Fruit fly (Drosophila melanogaster) whole organism, embryonic: ENCODE results near the gene aln.

ENCODE experiments used
- CG12942 ChIP-seq: fragments of 200-800 bp; sonication (Bioruptor generic); optimal IDR thresholded peaks from 3 replicates; lab custom pipeline; 2016; ENCODE audit warnings: missing biosample characterization, missing genetic modification characterization
- CG14014 ChIP-seq: fragments of 200-800 bp; sonication (Bioruptor generic); IDR thresholded peaks from 2 replicates; pipeline ENCODE4 v1.3.6; 2022; ENCODE audit warnings: missing biosample characterization, missing genetic modification characterization
- CG4617 ChIP-seq: fragments of 200-800 bp; sonication (Bioruptor generic); optimal IDR thresholded peaks from 3 replicates; lab custom pipeline; 2016; ENCODE audit warnings: missing biosample characterization, missing genetic modification characterization, borderline replicate concordance
- CTCF ChIP-seq: fragments of 200-800 bp; sonication (Bioruptor generic); optimal IDR thresholded peaks from 2 replicates; lab custom pipeline; 2017; ENCODE audit warnings: missing biosample characterization, mild to moderate bottlenecking, missing genetic modification characterization, moderate library complexity

DNA sequence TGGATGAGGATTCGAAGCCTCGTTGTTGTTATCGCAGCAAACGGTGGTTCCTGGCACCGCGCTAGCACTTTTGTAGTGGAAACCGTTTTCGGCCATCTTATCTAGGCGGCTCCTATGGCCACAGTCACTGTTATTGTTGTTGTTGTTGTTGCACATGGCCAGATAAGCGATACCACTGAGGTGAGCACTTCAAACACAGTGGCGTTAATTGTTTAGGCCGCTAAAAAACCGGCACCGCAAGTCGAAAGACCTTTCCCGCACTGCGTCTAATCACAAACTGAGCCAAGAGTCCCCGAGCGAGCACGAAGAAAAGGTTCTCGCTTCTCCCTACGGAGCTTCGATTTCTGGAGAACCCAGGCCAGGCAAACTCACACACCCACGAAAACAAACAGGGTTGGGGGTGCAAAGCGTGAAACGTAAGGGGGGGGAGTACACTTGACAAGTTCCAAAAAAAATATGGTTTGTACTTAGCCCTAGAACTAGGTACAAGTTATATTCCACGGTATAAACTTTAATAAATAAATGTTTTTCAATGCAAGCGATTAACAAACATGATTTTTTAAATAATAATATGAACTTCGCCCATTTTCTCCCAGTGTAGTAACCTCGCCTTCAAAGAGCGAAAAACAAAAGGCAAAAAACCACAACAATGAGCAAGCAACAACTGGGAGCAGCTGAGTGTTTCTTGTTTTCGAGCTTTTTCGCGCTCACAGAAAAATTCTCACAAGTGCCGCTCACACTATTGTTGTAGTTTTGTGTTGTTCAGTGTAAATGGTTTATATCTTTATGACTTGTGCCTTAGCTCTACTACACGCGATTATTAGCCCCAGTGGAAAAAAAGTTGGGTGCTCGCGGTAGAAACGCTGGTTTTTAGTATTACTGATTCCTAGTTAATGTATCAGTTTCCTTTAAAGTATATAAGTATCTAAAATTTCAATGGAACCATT, 14.0 kb downstream of the aln start:
- TF ChIP-seq CG14014 (GFP tag; lab: Robert Waterston, UW) (peak; percentile 93), CG12942 (GFP tag; lab: Kevin White, UChicago) (peak; percentile 51), CG4617 (peak; percentile 19), CTCF (GFP tag; lab: Kevin White, UChicago) (no peak)
